Worm (Caenorhabditis elegans) whole organism, early embryonic: ENCODE measurements around the gene T28A11.18.

Source experiments
- B0310.2 ChIP-seq: sonication (generic microtip); optimal IDR thresholded peaks from 2 replicates; lab custom pipeline; 2016; ENCODE audit warnings: mild to moderate bottlenecking, missing genetic modification characterization, missing compliant biosample characterization
- F13C5.2 ChIP-seq: sonication (generic microtip); optimal IDR thresholded peaks from 2 replicates; lab custom pipeline; 2017; ENCODE audit warnings: mild to moderate bottlenecking, missing genetic modification characterization, inconsistent platforms, missing compliant biosample characterization
- ama-1 ChIP-seq: fragments of 150-350 bp; optimal IDR thresholded peaks from 2 replicates; lab custom pipeline; 2014
- ceh-13 ChIP-seq: fragments of 200-800 bp; sonication (Bioruptor generic); optimal IDR thresholded peaks from 2 replicates; lab custom pipeline; 2018; ENCODE audit warnings: mild to moderate bottlenecking, missing genetic modification characterization, missing compliant biosample characterization
- flt-1 ChIP-seq: fragments of 200-800 bp; sonication (Bioruptor generic); IDR thresholded peaks from 2 replicates; pipeline ENCODE4 v1.3.6; 2022; ENCODE audit warnings: missing genetic modification characterization, missing compliant biosample characterization
- pes-1 ChIP-seq: fragments of 200-800 bp; sonication (Bioruptor generic); IDR thresholded peaks from 2 replicates; pipeline ENCODE4 v1.3.6; 2022; ENCODE audit warnings: missing genetic modification reagents, missing genetic modification characterization, missing compliant biosample characterization

- TF ChIP-seq ama-1 (lab: Kevin White, UChicago): no peak
- no peak for TF ChIP-seq B0310.2 (tag; lab: Kevin White, UChicago)
- TF ChIP-seq F13C5.2 (tag; lab: Kevin White, UChicago): no peak
- no peak for TF ChIP-seq ceh-13 (GFP tag; lab: Kevin White, UChicago)
- no peak for TF ChIP-seq flt-1
- no peak for TF ChIP-seq pes-1
Measured at ce11 chrV:3279138-3279537, 11.3 kb upstream of the T28A11.18 start.
